Worm (Caenorhabditis elegans) whole organism, L1 larva: ENCODE data around the gene F18E9.4.

Source experiments
- C04F5.9 ChIP-seq: sonication (generic microtip); optimal IDR thresholded peaks from 2 replicates; lab custom pipeline; 2016; ENCODE audit warnings: missing genetic modification characterization, missing compliant biosample characterization
- C16A3.4 ChIP-seq: fragments of 150-350 bp; optimal IDR thresholded peaks from 2 replicates; lab custom pipeline; 2014; ENCODE audit warnings: missing biosample characterization, missing genetic modification characterization
- Y116A8C.19 ChIP-seq: sonication (generic microtip); optimal IDR thresholded peaks from 2 replicates; lab custom pipeline; 2016; ENCODE audit warnings: missing compliant biosample characterization, missing genetic modification characterization, borderline replicate concordance
- aha-1 ChIP-seq: fragments of 150-350 bp; optimal IDR thresholded peaks from 2 replicates; lab custom pipeline; 2014; ENCODE audit warnings: missing biosample characterization, missing genetic modification characterization
- ama-1 ChIP-seq: fragments of 150-350 bp; optimal IDR thresholded peaks from 2 replicates; lab custom pipeline; 2014
- blmp-1 ChIP-seq: fragments of 150-350 bp; optimal IDR thresholded peaks from 2 replicates; lab custom pipeline; 2014; ENCODE audit warnings: missing biosample characterization, missing genetic modification characterization
- ceh-63 ChIP-seq: fragments of 200-800 bp; sonication (Bioruptor generic); optimal IDR thresholded peaks from 2 replicates; lab custom pipeline; 2018; ENCODE audit warnings: mild to moderate bottlenecking, missing genetic modification characterization, missing compliant biosample characterization
- ceh-8 ChIP-seq: fragments of 200-800 bp; sonication (Bioruptor generic); optimal IDR thresholded peaks from 2 replicates; lab custom pipeline; 2018; ENCODE audit warnings: mild to moderate bottlenecking, missing genetic modification characterization, moderate library complexity, missing compliant biosample characterization
- ceh-90 ChIP-seq: sonication (generic microtip); optimal IDR thresholded peaks from 2 replicates; lab custom pipeline; 2016; ENCODE audit warnings: missing genetic modification characterization, missing compliant biosample characterization
- egl-27 ChIP-seq, 2 experiments: fragments of 150-350 bp in 1 of 2; sonication (generic microtip); optimal IDR thresholded peaks; 3 replicates each; lab custom pipeline; 2017 to 2018; ENCODE audit warnings: missing biosample characterization in 2 of 2, missing genetic modification characterization in 2 of 2, missing genetic modification reagents in 2 of 2
- elt-2 ChIP-seq: sonication (generic microtip); optimal IDR thresholded peaks from 2 replicates; lab custom pipeline; 2016; ENCODE audit warnings: missing genetic modification characterization, mild to moderate bottlenecking, inconsistent platforms, missing compliant biosample characterization, missing genetic modification reagents
- elt-3 ChIP-seq, 6 experiments: fragments of 150-350 bp in 1 of 6; sonication (generic microtip); optimal IDR thresholded peaks; 2 replicates each; lab custom pipeline; 2017 to 2018; ENCODE audit warnings: missing biosample characterization in 6 of 6, missing genetic modification characterization in 6 of 6, inconsistent platforms in 1 of 6
- ets-5 ChIP-seq: fragments of 200-800 bp; sonication (Bioruptor generic); IDR thresholded peaks from 2 replicates; pipeline ENCODE4 v1.3.6; 2022; ENCODE audit warnings: missing genetic modification characterization, missing compliant biosample characterization
- fkh-10 ChIP-seq: sonication (generic microtip); optimal IDR thresholded peaks from 2 replicates; lab custom pipeline; 2017; ENCODE audit warnings: missing biosample characterization, missing genetic modification reagents, missing genetic modification characterization
- fkh-4 ChIP-seq: sonication (generic microtip); optimal IDR thresholded peaks from 2 replicates; lab custom pipeline; 2016; ENCODE audit warnings: missing compliant biosample characterization, missing genetic modification characterization, borderline replicate concordance
- fos-1 ChIP-seq: fragments of 150-350 bp; optimal IDR thresholded peaks from 2 replicates; lab custom pipeline; 2014; ENCODE audit warnings: missing biosample characterization, missing genetic modification characterization
- hlh-17 ChIP-seq: fragments of 200-800 bp; sonication (Bioruptor generic); optimal IDR thresholded peaks from 2 replicates; lab custom pipeline; 2018; ENCODE audit warnings: missing genetic modification characterization, mild to moderate bottlenecking, missing compliant biosample characterization, moderate library complexity, borderline replicate concordance
- hpl-2 ChIP-seq: fragments of 150-350 bp; optimal IDR thresholded peaks from 2 replicates; lab custom pipeline; 2014; ENCODE audit warnings: missing biosample characterization, missing genetic modification reagents, missing genetic modification characterization
- jun-1 ChIP-seq: fragments of 150-350 bp; optimal IDR thresholded peaks from 2 replicates; lab custom pipeline; 2014; ENCODE audit warnings: missing biosample characterization, missing genetic modification reagents, missing genetic modification characterization
- lin-13 ChIP-seq: fragments of 150-350 bp; optimal IDR thresholded peaks from 2 replicates; lab custom pipeline; 2014; ENCODE audit warnings: missing biosample characterization, missing genetic modification reagents, missing genetic modification characterization
- lin-14 ChIP-seq: fragments of 200-800 bp; sonication (Bioruptor generic); optimal IDR thresholded peaks from 2 replicates; lab custom pipeline; 2018; ENCODE audit warnings: mild to moderate bottlenecking, missing genetic modification characterization, moderate library complexity, missing compliant biosample characterization
- lin-35 ChIP-seq, 2 experiments: fragments of 150-350 bp; optimal IDR thresholded peaks; 2 replicates each; lab custom pipeline; 2014; ENCODE audit warnings: missing biosample characterization in 2 of 2, missing genetic modification characterization in 2 of 2, missing genetic modification reagents in 2 of 2
- mab-9 ChIP-seq: fragments of 200-800 bp; sonication (Bioruptor generic); IDR thresholded peaks from 2 replicates; pipeline ENCODE4 v1.3.6; 2022; ENCODE audit warnings: missing genetic modification reagents, missing genetic modification characterization, missing compliant biosample characterization
- mep-1 ChIP-seq: fragments of 150-350 bp; optimal IDR thresholded peaks from 2 replicates; lab custom pipeline; 2014; ENCODE audit warnings: missing biosample characterization, missing genetic modification characterization
- nhr-19 ChIP-seq: fragments of 200-800 bp; sonication (Bioruptor generic); conservative IDR thresholded peaks from 2 replicates; pipeline ENCODE4 v1.3.6; 2022; ENCODE audit warnings: missing genetic modification characterization, missing compliant biosample characterization
- nhr-20 ChIP-seq: sonication (generic microtip); optimal IDR thresholded peaks from 2 replicates; lab custom pipeline; 2016; ENCODE audit warnings: mild to moderate bottlenecking, missing genetic modification characterization, missing compliant biosample characterization
- nhr-47 ChIP-seq: sonication (generic microtip); optimal IDR thresholded peaks from 2 replicates; lab custom pipeline; 2016; ENCODE audit warnings: mild to moderate bottlenecking, missing genetic modification characterization, moderate library complexity, missing compliant biosample characterization
- nhr-71 ChIP-seq: sonication (generic microtip); optimal IDR thresholded peaks from 2 replicates; lab custom pipeline; 2016; ENCODE audit warnings: mild to moderate bottlenecking, missing genetic modification characterization, moderate library complexity, missing compliant biosample characterization
- nhr-84 ChIP-seq: sonication (generic microtip); optimal IDR thresholded peaks from 2 replicates; lab custom pipeline; 2017; ENCODE audit warnings: missing biosample characterization, missing genetic modification characterization
- nhr-85 ChIP-seq: sonication (generic microtip); peaks from one replicate; lab custom pipeline; 2016; ENCODE audit warnings: missing genetic modification characterization, inconsistent platforms, missing compliant biosample characterization
- nhr-90 ChIP-seq: sonication (generic microtip); optimal IDR thresholded peaks from 2 replicates; lab custom pipeline; 2016; ENCODE audit warnings: mild to moderate bottlenecking, missing genetic modification characterization, missing compliant biosample characterization; ENCODE audit not compliant: poor library complexity
- pag-3 ChIP-seq: sonication (generic microtip); optimal IDR thresholded peaks from 2 replicates; lab custom pipeline; 2017; ENCODE audit warnings: missing genetic modification characterization, mild to moderate bottlenecking, missing compliant biosample characterization, antibody characterized with exemption, borderline replicate concordance; ENCODE audit not compliant: insufficient read depth
- pax-3 ChIP-seq: fragments of 200-800 bp; sonication (Bioruptor generic); optimal IDR thresholded peaks from 2 replicates; lab custom pipeline; 2018; ENCODE audit warnings: mild to moderate bottlenecking, missing genetic modification characterization, moderate library complexity, missing compliant biosample characterization
- rnt-1 ChIP-seq: sonication (generic microtip); optimal IDR thresholded peaks from 2 replicates; lab custom pipeline; 2016; ENCODE audit warnings: mild to moderate bottlenecking, missing genetic modification characterization, moderate library complexity, missing compliant biosample characterization
- skn-1 ChIP-seq: fragments of 150-350 bp; optimal IDR thresholded peaks from 2 replicates; lab custom pipeline; 2014; ENCODE audit warnings: missing biosample characterization, missing genetic modification characterization
- snu-23 ChIP-seq: sonication (generic microtip); optimal IDR thresholded peaks from 2 replicates; lab custom pipeline; 2016; ENCODE audit warnings: missing genetic modification characterization, missing compliant biosample characterization
- sox-4 ChIP-seq: sonication (generic microtip); optimal IDR thresholded peaks from 2 replicates; lab custom pipeline; 2016; ENCODE audit warnings: missing genetic modification characterization, missing compliant biosample characterization
- sptf-1 ChIP-seq: fragments of 150-350 bp; optimal IDR thresholded peaks from 2 replicates; lab custom pipeline; 2014; ENCODE audit warnings: missing biosample characterization, missing genetic modification characterization
- swsn-7 ChIP-seq: sonication (generic microtip); optimal IDR thresholded peaks from 2 replicates; lab custom pipeline; 2016; ENCODE audit warnings: missing genetic modification characterization, missing compliant biosample characterization
- unc-30 ChIP-seq: sonication (generic microtip); optimal IDR thresholded peaks from 2 replicates; lab custom pipeline; 2017; ENCODE audit warnings: missing biosample characterization, missing genetic modification characterization
- unc-86 ChIP-seq: sonication (generic microtip); optimal IDR thresholded peaks from 2 replicates; lab custom pipeline; 2016; ENCODE audit warnings: missing genetic modification characterization, missing compliant biosample characterization
- ztf-11 ChIP-seq, 2 experiments: sonication (generic microtip); optimal IDR thresholded peaks; 2 replicates each; lab custom pipeline; 2016 to 2017; ENCODE audit warnings: missing genetic modification characterization in 2 of 2, missing biosample characterization in 1 of 2, missing compliant biosample characterization in 1 of 2
- ztf-4 ChIP-seq: fragments of 150-350 bp; optimal IDR thresholded peaks from 2 replicates; lab custom pipeline; 2014; ENCODE audit warnings: missing biosample characterization, missing genetic modification characterization

The F18E9.4 gene

ce11 chrX:8584825-8585384 lies 4.6 kb downstream of the F18E9.4 start:
- no peak for TF ChIP-seq ztf-4 (tag; lab: Kevin White, UChicago)
- TF ChIP-seq nhr-20 (tag; lab: Kevin White, UChicago): peak; percentile 21
- peak in 1 of 6 experiments; percentile 19 for TF ChIP-seq elt-3 (tag; optimal IDR thresholded peaks at IDR 0.05; lab: Kevin White, UChicago)
- 0 out of 2 replicates have a peak, but pooled peaks have one; percentile 2 for TF ChIP-seq nhr-19 (GFP tag; lab: Robert Waterston, UW)
- no peak for TF ChIP-seq blmp-1
- no peak for TF ChIP-seq ama-1 (lab: Kevin White, UChicago)
- no peak for TF ChIP-seq C16A3.4
- TF ChIP-seq ets-5 (GFP tag; lab: Robert Waterston, UW): no peak
- TF ChIP-seq rnt-1: peak; percentile 13
- TF ChIP-seq lin-14: peak; percentile 62
- TF ChIP-seq nhr-47 (tag; lab: Kevin White, UChicago): no peak
- no peak for TF ChIP-seq jun-1 (tag; lab: Kevin White, UChicago)
- peak; percentile 90 for TF ChIP-seq nhr-85 (tag; lab: Kevin White, UChicago)
- TF ChIP-seq skn-1: no peak
- TF ChIP-seq sox-4 (tag; lab: Kevin White, UChicago): no peak
- TF ChIP-seq elt-2: no peak
- no peak for TF ChIP-seq fkh-4 (tag; lab: Kevin White, UChicago)
- TF ChIP-seq unc-30 (tag; lab: Kevin White, UChicago): no peak
- TF ChIP-seq snu-23 (GFP tag; lab: Kevin White, UChicago): peak; percentile 32
- TF ChIP-seq nhr-84 (tag; lab: Kevin White, UChicago): no peak
- peak; percentile 13 for TF ChIP-seq nhr-71 (tag; lab: Kevin White, UChicago)
- no peak for TF ChIP-seq ceh-90 (tag; lab: Kevin White, UChicago)
- peak; percentile 36 for TF ChIP-seq mep-1 (tag; lab: Kevin White, UChicago)
- TF ChIP-seq hpl-2 (GFP tag; lab: Kevin White, UChicago): no peak

DNA sequence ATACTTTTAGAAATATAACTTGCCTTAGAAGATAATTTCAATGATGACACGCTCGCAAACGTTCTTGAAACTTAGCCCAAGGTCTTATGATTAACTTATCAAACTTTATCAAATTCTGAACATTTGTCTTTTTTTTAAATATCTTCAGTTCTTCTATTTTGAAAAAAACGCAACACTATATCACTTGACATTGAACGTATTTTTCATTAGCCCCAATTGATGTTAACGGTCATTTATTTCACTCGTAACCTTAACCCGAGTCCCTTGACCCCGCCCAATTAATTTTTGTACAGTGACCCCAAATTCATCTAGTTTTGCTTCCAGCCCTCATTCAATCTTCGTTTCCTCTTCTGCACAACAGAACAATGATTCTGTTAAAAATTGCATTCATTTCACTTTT lies 5.5 kb downstream of the F18E9.4 start, which contains the start of gene F18E9.3:
Gene F18E9.3, plus strand, starts transcription at position 311 of the 400 bp plus-strand sequence.
- TF ChIP-seq lin-14 (no peak), nhr-90 (no peak), elt-3 (tag; optimal IDR thresholded peaks at IDR 0.05; lab: Kevin White, UChicago) (peak in 1 of 6 experiments; percentile 6)

- TF ChIP-seq egl-27 (tag; optimal IDR thresholded peaks at IDR 0.05; lab: Kevin White, UChicago) (no peak), elt-2 (no peak), swsn-7 (tag; lab: Kevin White, UChicago) (no peak), sox-4 (tag; lab: Kevin White, UChicago) (no peak), mep-1 (tag; lab: Kevin White, UChicago) (no peak), C04F5.9 (tag; lab: Kevin White, UChicago) (no peak), Y116A8C.19 (no peak), jun-1 (tag; lab: Kevin White, UChicago) (no peak), sptf-1 (tag; lab: Kevin White, UChicago) (no peak), lin-14 (no peak), aha-1 (tag; lab: Kevin White, UChicago) (no peak), ztf-4 (tag; lab: Kevin White, UChicago) (no peak), ceh-8 (GFP tag; lab: Kevin White, UChicago) (no peak), hlh-17 (no peak), unc-86 (tag; lab: Kevin White, UChicago) (no peak), ama-1 (lab: Kevin White, UChicago) (no peak)
Observed at ce11 chrX:8592881-8593280, 12.6 kb downstream of the F18E9.4 start, which contains the start of gene nlp-7. nlp-7 (plus strand) TSS chrX:8593181.

DNA sequence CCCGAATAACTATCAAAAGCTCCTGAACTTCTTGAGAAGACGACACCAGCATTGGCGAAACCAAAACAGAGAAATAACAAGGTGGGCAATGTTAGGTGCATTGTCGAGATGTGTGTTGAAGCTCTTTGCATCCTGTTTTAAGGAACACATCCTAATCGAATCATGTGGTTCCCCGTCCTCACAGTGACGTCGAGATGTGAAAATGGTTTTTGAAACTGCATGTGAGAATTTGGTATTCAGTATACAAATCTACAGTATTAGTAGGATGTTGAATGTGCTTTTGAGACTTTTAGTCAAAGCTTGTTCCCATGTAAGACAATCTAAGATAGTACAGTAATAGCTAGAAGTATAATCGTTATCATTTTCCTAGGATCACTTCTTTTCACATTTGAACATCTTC lies 17.3 kb downstream of the F18E9.4 start, which contains the start of gene F18E9.7:
Gene F18E9.7, minus strand, starts transcription at position 101 of the 400 bp plus-strand sequence.
- TF ChIP-seq fkh-4 (tag; lab: Kevin White, UChicago) (no peak), swsn-7 (tag; lab: Kevin White, UChicago) (no peak), elt-2 (no peak), sptf-1 (tag; lab: Kevin White, UChicago) (no peak), Y116A8C.19 (no peak), lin-13 (no peak), unc-86 (tag; lab: Kevin White, UChicago) (no peak), fkh-10 (GFP tag; lab: Kevin White, UChicago) (no peak), nhr-85 (tag; lab: Kevin White, UChicago) (no peak), ztf-11 (tag; optimal IDR thresholded peaks at IDR 0.05; lab: Kevin White, UChicago) (no peak), fos-1 (tag; lab: Kevin White, UChicago) (no peak), ama-1 (lab: Kevin White, UChicago) (no peak), pax-3 (tag; lab: Kevin White, UChicago) (no peak), lin-35 (GFP tag; optimal IDR thresholded peaks at IDR 0.05; lab: Kevin White, UChicago) (no peak), ceh-8 (GFP tag; lab: Kevin White, UChicago) (no peak), ceh-63 (no peak), nhr-71 (tag; lab: Kevin White, UChicago) (no peak), pag-3 (tag; lab: Kevin White, UChicago) (no peak), mab-9 (GFP tag; lab: Robert Waterston, UW) (no peak), rnt-1 (no peak)
